Worm (Caenorhabditis elegans) whole organism, L1 larva: ENCODE data around the gene gcy-7.

Experiments used
- C04F5.9 ChIP-seq: sonication (generic microtip); optimal IDR thresholded peaks from 2 replicates; lab custom pipeline; 2016; ENCODE audit warnings: missing genetic modification characterization, missing compliant biosample characterization
- C16A3.4 ChIP-seq: fragments of 150-350 bp; optimal IDR thresholded peaks from 2 replicates; lab custom pipeline; 2014; ENCODE audit warnings: missing biosample characterization, missing genetic modification characterization
- alr-1 ChIP-seq: fragments of 200-800 bp; sonication (Bioruptor generic); optimal IDR thresholded peaks from 2 replicates; lab custom pipeline; 2018; ENCODE audit warnings: borderline replicate concordance, mild to moderate bottlenecking, missing genetic modification characterization, missing compliant biosample characterization
- ama-1 ChIP-seq: fragments of 150-350 bp; optimal IDR thresholded peaks from 2 replicates; lab custom pipeline; 2014
- blmp-1 ChIP-seq: fragments of 150-350 bp; optimal IDR thresholded peaks from 2 replicates; lab custom pipeline; 2014; ENCODE audit warnings: missing biosample characterization, missing genetic modification characterization
- ceh-63 ChIP-seq: fragments of 200-800 bp; sonication (Bioruptor generic); optimal IDR thresholded peaks from 2 replicates; lab custom pipeline; 2018; ENCODE audit warnings: mild to moderate bottlenecking, missing genetic modification characterization, missing compliant biosample characterization
- ceh-8 ChIP-seq: fragments of 200-800 bp; sonication (Bioruptor generic); optimal IDR thresholded peaks from 2 replicates; lab custom pipeline; 2018; ENCODE audit warnings: mild to moderate bottlenecking, missing genetic modification characterization, moderate library complexity, missing compliant biosample characterization
- ceh-82 ChIP-seq, 3 experiments: fragments of 150-350 bp in 1 of 3; sonication (generic microtip) in 2 of 3; optimal IDR thresholded peaks; 2 replicates each; lab custom pipeline; 2014 to 2017; ENCODE audit warnings: missing biosample characterization in 3 of 3, missing genetic modification characterization in 3 of 3
- dpl-1 ChIP-seq, 3 experiments: fragments of 150-350 bp in 2 of 3; sonication (generic microtip) in 1 of 3; optimal IDR thresholded peaks; 2 replicates each; lab custom pipeline; 2014 to 2017; ENCODE audit warnings: missing biosample characterization in 3 of 3, missing genetic modification characterization in 3 of 3, missing genetic modification reagents in 3 of 3
- dsc-1 ChIP-seq: sonication (generic microtip); optimal IDR thresholded peaks from 2 replicates; lab custom pipeline; 2016; ENCODE audit warnings: mild to moderate bottlenecking, missing genetic modification characterization, missing compliant biosample characterization
- efl-1 ChIP-seq, 4 experiments: fragments of 150-350 bp; optimal IDR thresholded peaks in 3 of 4; peaks in 1 of 4; 1 replicate in 1 of 4; 2 replicates in 3 of 4; lab custom pipeline; 2014; ENCODE audit warnings: missing biosample characterization in 2 of 4, missing genetic modification characterization in 2 of 4, missing genetic modification reagents in 2 of 4
- efl-3 ChIP-seq: fragments of 200-800 bp; sonication (Bioruptor generic); optimal IDR thresholded peaks from 2 replicates; lab custom pipeline; 2018; ENCODE audit warnings: mild to moderate bottlenecking, missing genetic modification characterization, missing compliant biosample characterization
- elt-2 ChIP-seq: sonication (generic microtip); optimal IDR thresholded peaks from 2 replicates; lab custom pipeline; 2016; ENCODE audit warnings: missing genetic modification characterization, mild to moderate bottlenecking, inconsistent platforms, missing compliant biosample characterization, missing genetic modification reagents
- fkh-8 ChIP-seq: sonication (generic microtip); optimal IDR thresholded peaks from 2 replicates; lab custom pipeline; 2016; ENCODE audit warnings: mild to moderate bottlenecking, missing genetic modification characterization, missing compliant biosample characterization
- fos-1 ChIP-seq: fragments of 150-350 bp; optimal IDR thresholded peaks from 2 replicates; lab custom pipeline; 2014; ENCODE audit warnings: missing biosample characterization, missing genetic modification characterization
- hlh-4 ChIP-seq: sonication (generic microtip); optimal IDR thresholded peaks from 2 replicates; lab custom pipeline; 2016; ENCODE audit warnings: mild to moderate bottlenecking, missing genetic modification characterization, missing compliant biosample characterization
- lin-13 ChIP-seq: fragments of 150-350 bp; optimal IDR thresholded peaks from 2 replicates; lab custom pipeline; 2014; ENCODE audit warnings: missing biosample characterization, missing genetic modification reagents, missing genetic modification characterization
- lin-14 ChIP-seq: fragments of 200-800 bp; sonication (Bioruptor generic); optimal IDR thresholded peaks from 2 replicates; lab custom pipeline; 2018; ENCODE audit warnings: mild to moderate bottlenecking, missing genetic modification characterization, moderate library complexity, missing compliant biosample characterization
- lin-15B ChIP-seq: fragments of 150-350 bp; sonication (generic microtip); optimal IDR thresholded peaks from 3 replicates; lab custom pipeline; 2014; ENCODE audit warnings: missing biosample characterization, missing genetic modification characterization
- lin-35 ChIP-seq, 2 experiments: fragments of 150-350 bp; optimal IDR thresholded peaks; 2 replicates each; lab custom pipeline; 2014; ENCODE audit warnings: missing biosample characterization in 2 of 2, missing genetic modification characterization in 2 of 2, missing genetic modification reagents in 2 of 2
- lsy-2 ChIP-seq, 2 experiments: fragments of 150-350 bp; optimal IDR thresholded peaks; 2 replicates each; lab custom pipeline; 2014; ENCODE audit warnings: missing biosample characterization in 2 of 2, missing genetic modification characterization in 2 of 2
- mdl-1 ChIP-seq, 2 experiments: fragments of 150-350 bp; optimal IDR thresholded peaks; 2 replicates each; lab custom pipeline; 2014 to 2017; ENCODE audit warnings: missing biosample characterization in 2 of 2, missing genetic modification characterization in 2 of 2, inconsistent platforms in 1 of 2
- mef-2 ChIP-seq: fragments of 150-350 bp; optimal IDR thresholded peaks from 2 replicates; lab custom pipeline; 2014; ENCODE audit warnings: missing biosample characterization, missing genetic modification characterization
- mep-1 ChIP-seq: fragments of 150-350 bp; optimal IDR thresholded peaks from 2 replicates; lab custom pipeline; 2014; ENCODE audit warnings: missing biosample characterization, missing genetic modification characterization
- nhr-11 ChIP-seq: fragments of 150-350 bp; optimal IDR thresholded peaks from 2 replicates; lab custom pipeline; 2014; ENCODE audit warnings: missing biosample characterization, missing genetic modification characterization
- nhr-28 ChIP-seq: fragments of 150-350 bp; optimal IDR thresholded peaks from 2 replicates; lab custom pipeline; 2014; ENCODE audit warnings: missing biosample characterization, missing genetic modification characterization
- nhr-47 ChIP-seq: sonication (generic microtip); optimal IDR thresholded peaks from 2 replicates; lab custom pipeline; 2016; ENCODE audit warnings: mild to moderate bottlenecking, missing genetic modification characterization, moderate library complexity, missing compliant biosample characterization
- nhr-76 ChIP-seq: sonication (generic microtip); optimal IDR thresholded peaks from 2 replicates; lab custom pipeline; 2017; ENCODE audit warnings: missing biosample characterization, missing genetic modification characterization
- nhr-85 ChIP-seq: sonication (generic microtip); peaks from one replicate; lab custom pipeline; 2016; ENCODE audit warnings: missing genetic modification characterization, inconsistent platforms, missing compliant biosample characterization
- nhr-90 ChIP-seq: sonication (generic microtip); optimal IDR thresholded peaks from 2 replicates; lab custom pipeline; 2016; ENCODE audit warnings: mild to moderate bottlenecking, missing genetic modification characterization, missing compliant biosample characterization; ENCODE audit not compliant: poor library complexity
- rnt-1 ChIP-seq: sonication (generic microtip); optimal IDR thresholded peaks from 2 replicates; lab custom pipeline; 2016; ENCODE audit warnings: mild to moderate bottlenecking, missing genetic modification characterization, moderate library complexity, missing compliant biosample characterization
- snu-23 ChIP-seq: sonication (generic microtip); optimal IDR thresholded peaks from 2 replicates; lab custom pipeline; 2016; ENCODE audit warnings: missing genetic modification characterization, missing compliant biosample characterization
- sox-4 ChIP-seq: sonication (generic microtip); optimal IDR thresholded peaks from 2 replicates; lab custom pipeline; 2016; ENCODE audit warnings: missing genetic modification characterization, missing compliant biosample characterization
- unc-130 ChIP-seq: fragments of 150-350 bp; optimal IDR thresholded peaks from 2 replicates; lab custom pipeline; 2017; ENCODE audit warnings: missing biosample characterization, missing genetic modification characterization, inconsistent platforms
- unc-86 ChIP-seq: sonication (generic microtip); optimal IDR thresholded peaks from 2 replicates; lab custom pipeline; 2016; ENCODE audit warnings: missing genetic modification characterization, missing compliant biosample characterization
- unc-98 ChIP-seq: fragments of 200-800 bp; sonication (Bioruptor generic); IDR thresholded peaks from 2 replicates; pipeline ENCODE4 v1.3.6; 2022; ENCODE audit warnings: missing genetic modification characterization, missing compliant biosample characterization
- vab-15 ChIP-seq: sonication (generic microtip); optimal IDR thresholded peaks from 2 replicates; lab custom pipeline; 2017; ENCODE audit warnings: missing genotype, mild to moderate bottlenecking, missing genetic modification characterization, missing compliant biosample characterization
- zip-4 ChIP-seq: fragments of 200-800 bp; sonication (Bioruptor generic); optimal IDR thresholded peaks from 2 replicates; lab custom pipeline; 2018; ENCODE audit warnings: mild to moderate bottlenecking, missing genetic modification characterization, moderate library complexity, missing compliant biosample characterization

The gcy-7 gene

DNA sequence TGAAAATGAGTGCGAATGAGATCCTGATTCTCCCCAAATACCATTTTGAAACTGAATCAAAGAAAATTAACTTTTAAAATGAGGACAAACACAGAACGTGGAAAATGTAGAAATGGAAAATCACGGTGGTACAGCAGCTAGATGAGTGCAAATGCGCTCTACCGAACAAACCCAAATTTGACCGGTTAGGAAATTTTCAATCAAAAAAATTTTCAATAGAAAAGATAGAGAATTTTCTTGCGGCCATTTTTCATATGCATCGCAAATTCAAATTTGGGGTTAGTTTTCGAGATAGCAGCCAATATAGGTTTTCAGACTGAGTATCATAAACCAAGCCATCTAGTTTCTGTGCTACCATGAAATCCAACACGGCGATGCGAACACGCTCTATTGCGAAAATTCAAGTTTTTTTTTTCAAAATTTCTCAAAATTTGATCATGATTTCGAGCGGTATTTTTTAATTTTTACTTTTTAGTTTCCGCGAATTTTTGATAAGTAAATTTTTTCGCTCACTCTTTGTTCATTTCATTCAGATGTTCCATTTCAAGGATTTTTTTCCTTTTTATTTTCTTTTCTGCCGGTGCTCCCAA is 26.4 kb downstream of the gcy-7 start, which contains the start of gene vha-18:
vha-18 (minus strand) TSS at position 51 of the 590 bp plus-strand sequence.
- TF ChIP-seq vab-15 (tag; lab: Kevin White, UChicago), result no peak
- TF ChIP-seq efl-1 (optimal IDR thresholded peaks at IDR 0.05; lab: Kevin White, UChicago), result peak in 1 of 2 experiments; percentile 4
- no peak for TF ChIP-seq efl-1 (GFP tag; optimal IDR thresholded peaks at IDR 0.05 in 1 of 2; lab: Kevin White, UChicago)

DNA sequence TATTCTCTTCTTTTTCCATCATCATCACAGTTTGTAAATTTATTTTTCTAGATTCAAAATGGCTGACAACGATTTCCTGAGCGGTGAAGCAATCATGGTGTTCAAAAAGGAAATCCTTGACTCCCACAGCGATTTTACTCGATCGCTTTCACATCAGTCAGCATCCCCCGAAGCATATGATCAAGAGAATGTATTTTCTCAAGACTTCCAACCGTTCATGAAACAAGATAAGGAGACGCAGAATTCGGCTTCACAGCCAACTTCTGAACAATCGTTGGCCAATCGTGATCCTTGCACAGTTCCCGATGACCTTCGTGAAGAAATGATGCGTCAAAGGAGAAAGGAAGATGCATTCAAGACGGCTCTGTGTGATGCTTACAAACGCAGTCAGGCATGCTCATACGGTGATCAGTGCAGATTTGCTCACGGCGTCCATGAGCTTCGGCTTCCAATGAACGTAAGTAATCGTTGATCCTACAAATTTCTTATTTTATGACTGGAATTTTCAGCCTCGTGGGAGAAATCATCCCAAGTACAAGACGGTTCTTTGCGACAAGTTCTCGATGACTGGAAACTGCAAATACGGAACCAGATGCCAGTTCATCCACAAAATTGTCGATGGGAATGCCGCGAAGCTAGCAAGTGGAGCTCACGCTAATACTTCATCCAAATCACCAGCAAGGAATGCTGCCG is 27.0 kb downstream of the gcy-7 start, which contains the start of gene pos-1:
pos-1 (plus strand) TSS at position 51 of the 693 bp plus-strand sequence.
- no peak for TF ChIP-seq mep-1 (tag; lab: Kevin White, UChicago)
- TF ChIP-seq ceh-82 (tag; optimal IDR thresholded peaks at IDR 0.05; lab: Kevin White, UChicago), result no peak
- TF ChIP-seq efl-1 (optimal IDR thresholded peaks at IDR 0.05; lab: Kevin White, UChicago), result no peak
- peak in 1 of 2 experiments; percentile 90 for TF ChIP-seq efl-1 (GFP tag; optimal IDR thresholded peaks at IDR 0.05 in 1 of 2; lab: Kevin White, UChicago)

DNA sequence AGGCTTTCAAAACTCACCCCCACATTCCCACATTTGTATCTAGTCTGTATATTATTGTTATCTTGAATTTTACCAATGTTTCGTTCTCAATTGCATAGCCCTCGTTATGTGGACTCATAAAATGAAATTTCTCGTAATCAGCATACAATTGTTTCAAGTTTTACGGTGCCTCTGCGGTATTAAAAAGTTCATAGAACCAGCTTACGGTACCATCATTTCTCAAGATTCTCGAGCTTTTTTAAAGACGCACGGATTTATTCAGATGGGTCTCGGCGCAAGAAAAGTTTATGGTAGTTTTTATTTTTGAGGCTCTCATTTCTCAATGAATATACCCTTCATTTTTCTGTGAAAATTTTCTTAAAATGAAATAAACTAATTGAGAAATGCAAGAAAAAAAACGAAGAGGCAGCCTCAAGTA is 28.0 kb downstream of the gcy-7 start:
- TF ChIP-seq mdl-1 (tag; optimal IDR thresholded peaks at IDR 0.05; lab: Kevin White, UChicago) (no peak), unc-130 (tag; lab: Kevin White, UChicago) (no peak), ceh-82 (tag; optimal IDR thresholded peaks at IDR 0.05; lab: Kevin White, UChicago) (no peak), rnt-1 (tag; lab: Kevin White, UChicago) (no peak), mef-2 (tag; lab: Kevin White, UChicago) (no peak), ceh-8 (GFP tag; lab: Kevin White, UChicago) (no peak), nhr-11 (no peak), hlh-4 (no peak), vab-15 (tag; lab: Kevin White, UChicago) (no peak), dsc-1 (tag; lab: Kevin White, UChicago) (no peak), lsy-2 (tag; optimal IDR thresholded peaks at IDR 0.05; lab: Kevin White, UChicago) (no peak), fos-1 (tag; lab: Kevin White, UChicago) (no peak), ceh-63 (GFP tag; lab: Kevin White, UChicago) (no peak), nhr-28 (tag; lab: Kevin White, UChicago) (no peak), sox-4 (tag; lab: Kevin White, UChicago) (no peak), lin-15B (tag; lab: Kevin White, UChicago) (no peak), zip-4 (GFP tag; lab: Kevin White, UChicago) (no peak), C16A3.4 (tag; lab: Kevin White, UChicago) (no peak), efl-3 (GFP tag; lab: Kevin White, UChicago) (no peak)
- TF ChIP-seq, all 84 proteins: peak for 0

DNA sequence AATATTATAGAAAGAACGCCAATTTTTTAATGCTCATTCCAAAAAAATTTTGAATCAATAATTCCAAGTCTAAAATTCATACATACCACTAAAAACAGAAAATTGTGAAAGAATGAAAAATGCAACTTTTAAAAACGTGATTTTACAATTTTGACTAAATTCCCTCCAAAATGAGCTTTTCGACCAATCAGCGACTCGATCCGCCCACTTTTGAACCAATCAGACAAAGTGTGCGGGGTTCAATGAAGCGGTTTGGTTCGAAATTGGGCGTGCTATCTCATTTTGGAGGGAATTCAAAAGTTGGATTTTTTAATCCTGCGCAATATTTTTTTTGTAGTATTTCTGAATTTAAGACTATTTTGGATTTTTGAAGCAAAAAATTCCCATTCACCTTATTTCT is 30.1 kb downstream of the gcy-7 start:
- TF ChIP-seq rnt-1 (tag; lab: Kevin White, UChicago) (no peak), lin-35 (GFP tag; optimal IDR thresholded peaks at IDR 0.05; lab: Kevin White, UChicago) (no peak), lin-13 (no peak), fkh-8 (tag; lab: Kevin White, UChicago) (no peak), lin-14 (GFP tag; lab: Kevin White, UChicago) (no peak), nhr-28 (tag; lab: Kevin White, UChicago) (no peak), unc-98 (GFP tag; lab: Robert Waterston, UW) (no peak), C04F5.9 (no peak)
- TF ChIP-seq, all 84 proteins: peak for 0

DNA sequence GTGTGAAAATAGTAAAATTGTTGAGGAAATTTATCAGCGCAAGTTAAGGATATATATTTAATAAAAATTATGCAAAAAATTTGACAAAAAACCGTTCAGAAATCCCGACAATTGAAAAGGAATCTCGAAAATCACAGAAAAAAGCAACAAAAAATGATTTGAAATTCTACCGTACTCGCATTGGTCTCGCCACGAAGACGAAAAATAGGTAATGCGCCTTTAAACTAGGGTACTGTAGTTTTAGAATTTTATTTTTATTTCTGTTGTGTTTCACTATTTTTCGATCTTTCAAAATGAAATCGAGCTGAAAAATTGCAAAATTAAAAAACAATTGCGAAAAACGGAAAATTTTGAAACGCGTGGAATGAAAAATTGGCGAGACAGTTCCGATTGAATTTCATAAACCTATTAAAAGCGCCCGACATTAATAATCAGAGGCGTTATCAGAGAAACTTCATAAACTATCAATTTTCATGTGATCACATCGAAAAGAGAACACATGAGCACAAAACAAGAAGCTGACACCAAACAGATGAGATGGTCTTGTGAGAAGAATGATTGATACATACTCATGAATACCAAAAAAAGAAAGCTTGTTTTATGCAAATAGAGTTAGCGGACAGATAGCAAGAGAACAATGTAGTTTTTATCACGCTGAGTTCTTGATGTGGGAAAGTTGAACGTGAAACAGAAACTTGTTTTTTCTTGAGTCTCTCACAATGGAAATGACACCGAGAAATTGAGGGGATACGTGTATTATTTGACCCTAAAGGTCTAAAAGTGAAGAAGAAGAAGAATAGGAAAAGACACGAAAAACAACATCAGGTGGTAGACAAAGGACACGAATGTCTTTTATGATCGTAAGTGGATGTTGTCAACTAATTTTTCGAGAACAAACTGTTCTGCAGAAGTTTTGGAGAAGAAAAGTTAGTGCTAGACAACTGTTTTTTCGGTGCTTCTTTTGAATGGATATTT is 38.0 kb downstream of the gcy-7 start:
- TF ChIP-seq nhr-76 (no peak), lin-35 (GFP tag; optimal IDR thresholded peaks at IDR 0.05; lab: Kevin White, UChicago) (peak in 1 of 2 experiments; percentile 18), elt-2 (tag; lab: Kevin White, UChicago) (peak; percentile 79), nhr-11 (no peak), lin-13 (no peak), snu-23 (GFP tag; lab: Kevin White, UChicago) (no peak), fkh-8 (tag; lab: Kevin White, UChicago) (no peak), nhr-90 (tag; lab: Kevin White, UChicago) (no peak), ceh-63 (GFP tag; lab: Kevin White, UChicago) (no peak), nhr-85 (peak; percentile 65), lin-14 (GFP tag; lab: Kevin White, UChicago) (no peak), sox-4 (tag; lab: Kevin White, UChicago) (no peak), dpl-1 (GFP tag; optimal IDR thresholded peaks at IDR 0.05; lab: Kevin White, UChicago) (no peak), nhr-47 (tag; lab: Kevin White, UChicago) (no peak), unc-86 (tag; lab: Kevin White, UChicago) (no peak), ama-1 (peak; percentile 42), alr-1 (tag; lab: Kevin White, UChicago) (no peak), blmp-1 (peak; percentile 21)
